Worm (Caenorhabditis elegans): ENCODE data around the gene irld-20.

DNA sequence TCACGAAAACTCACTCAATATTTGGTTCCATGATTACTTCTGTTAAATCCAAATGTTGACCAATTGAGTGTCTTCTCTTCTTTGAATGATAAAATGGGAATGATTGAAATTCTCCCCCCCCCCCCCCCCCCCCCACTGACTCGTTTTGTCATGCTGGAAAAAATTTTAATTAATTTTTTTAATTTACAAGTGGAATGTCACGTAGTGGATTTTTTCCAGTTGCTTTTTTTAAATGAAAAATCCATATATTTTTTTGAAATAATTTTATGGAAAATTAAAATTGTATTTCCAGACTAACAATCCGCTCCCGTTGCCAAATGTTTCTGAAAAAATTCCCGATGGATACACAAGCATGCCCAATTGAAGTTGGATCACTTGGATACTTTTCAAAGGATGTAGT, 38.5 kb downstream of the irld-20 start, which contains the start of gene BE10.1:
- TF ChIP-seq ces-1 (GFP tag; optimal IDR thresholded peaks at IDR 0.05) (no peak), unc-62 (GFP tag; optimal IDR thresholded peaks at IDR 0.05) (no peak), nhr-12 (tag; optimal IDR thresholded peaks at IDR 0.05) (no peak), mab-5 (tag; optimal IDR thresholded peaks at IDR 0.05) (no peak), pha-4 (tag; optimal IDR thresholded peaks at IDR 0.05) (no peak), bed-3 (GFP tag; optimal IDR thresholded peaks at IDR 0.05) (no peak)

Data from whole organism, mixed stage, embryonic.